Worm (Caenorhabditis elegans) whole organism, late embryonic: ENCODE data around the gene nhr-134.

Experiments used
- C38D4.7 ChIP-seq: fragments of 200-800 bp; sonication (Bioruptor generic); optimal IDR thresholded peaks from 2 replicates; lab custom pipeline; 2018; ENCODE audit warnings: mild to moderate bottlenecking, missing genetic modification characterization, moderate library complexity, missing compliant biosample characterization
- F13H6.1 ChIP-seq: sonication (generic microtip); optimal IDR thresholded peaks from 2 replicates; lab custom pipeline; 2016; ENCODE audit warnings: missing genetic modification characterization, missing compliant biosample characterization
- Y22D7AL.16 ChIP-seq: sonication (generic microtip); optimal IDR thresholded peaks from 2 replicates; lab custom pipeline; 2016; ENCODE audit warnings: missing genetic modification characterization, missing compliant biosample characterization
- ahr-1 ChIP-seq: sonication (generic microtip); optimal IDR thresholded peaks from 2 replicates; lab custom pipeline; 2016; ENCODE audit warnings: missing genetic modification characterization, missing compliant biosample characterization
- ceh-19 ChIP-seq: fragments of 200-800 bp; sonication (Bioruptor generic); optimal IDR thresholded peaks from 2 replicates; lab custom pipeline; 2018; ENCODE audit warnings: mild to moderate bottlenecking, missing genetic modification characterization, missing compliant biosample characterization
- ceh-2 ChIP-seq: sonication (generic microtip); optimal IDR thresholded peaks from 2 replicates; lab custom pipeline; 2016; ENCODE audit warnings: missing genotype, missing genetic modification characterization, missing compliant biosample characterization
- ceh-22 ChIP-seq: sonication (generic microtip); optimal IDR thresholded peaks from 2 replicates; lab custom pipeline; 2017; ENCODE audit warnings: missing biosample characterization, missing genetic modification characterization
- ceh-24 ChIP-seq: sonication (generic microtip); optimal IDR thresholded peaks from 2 replicates; lab custom pipeline; 2016; ENCODE audit warnings: mild to moderate bottlenecking, missing genetic modification characterization, missing compliant biosample characterization
- ceh-31 ChIP-seq: sonication (generic microtip); optimal IDR thresholded peaks from 2 replicates; lab custom pipeline; 2016; ENCODE audit warnings: missing genetic modification characterization, missing compliant biosample characterization
- ceh-48 ChIP-seq: sonication (generic microtip); optimal IDR thresholded peaks from 2 replicates; lab custom pipeline; 2016; ENCODE audit warnings: missing genetic modification characterization, inconsistent platforms, missing compliant biosample characterization
- ceh-9 ChIP-seq: sonication (generic microtip); optimal IDR thresholded peaks from 2 replicates; lab custom pipeline; 2016; ENCODE audit warnings: mild to moderate bottlenecking, missing genetic modification characterization, inconsistent platforms, missing compliant biosample characterization
- che-1 ChIP-seq: sonication (generic microtip); optimal IDR thresholded peaks from 2 replicates; lab custom pipeline; 2016; ENCODE audit warnings: mild to moderate bottlenecking, missing genetic modification characterization, missing compliant biosample characterization
- dmd-4 ChIP-seq: sonication (generic microtip); optimal IDR thresholded peaks from 2 replicates; lab custom pipeline; 2016; ENCODE audit warnings: borderline replicate concordance, missing genetic modification characterization, missing compliant biosample characterization
- elt-2 ChIP-seq: sonication (generic microtip); optimal IDR thresholded peaks from 2 replicates; lab custom pipeline; 2016; ENCODE audit warnings: missing genetic modification reagents, missing genetic modification characterization, missing compliant biosample characterization
- ets-4 ChIP-seq: sonication (generic microtip); optimal IDR thresholded peaks from 2 replicates; lab custom pipeline; 2016; ENCODE audit warnings: missing genetic modification characterization, missing compliant biosample characterization
- eyg-1 ChIP-seq: sonication (generic microtip); optimal IDR thresholded peaks from 2 replicates; lab custom pipeline; 2016; ENCODE audit warnings: missing genotype, missing genetic modification characterization, missing compliant biosample characterization
- gmeb-2 ChIP-seq: sonication (generic microtip); optimal IDR thresholded peaks from 2 replicates; lab custom pipeline; 2016; ENCODE audit warnings: missing genetic modification characterization, inconsistent platforms, missing compliant biosample characterization
- hlh-13 ChIP-seq: fragments of 200-800 bp; sonication (Bioruptor generic); optimal IDR thresholded peaks from 2 replicates; lab custom pipeline; 2018; ENCODE audit warnings: mild to moderate bottlenecking, missing genetic modification characterization, missing compliant biosample characterization
- hlh-30 ChIP-seq: sonication (generic microtip); optimal IDR thresholded peaks from 2 replicates; lab custom pipeline; 2017; ENCODE audit warnings: antibody characterized with exemption, missing genetic modification characterization, missing compliant biosample characterization; ENCODE audit not compliant: insufficient read depth
- hlh-8 ChIP-seq: sonication (generic microtip); optimal IDR thresholded peaks from 2 replicates; lab custom pipeline; 2016; ENCODE audit warnings: missing genotype, missing genetic modification characterization, missing compliant biosample characterization
- lin-11 ChIP-seq: fragments of 200-800 bp; sonication (Bioruptor generic); optimal IDR thresholded peaks from 2 replicates; lab custom pipeline; 2018; ENCODE audit warnings: mild to moderate bottlenecking, missing genetic modification characterization, missing compliant biosample characterization
- mec-3 ChIP-seq: sonication (generic microtip); optimal IDR thresholded peaks from 2 replicates; lab custom pipeline; 2016; ENCODE audit warnings: borderline replicate concordance, missing genetic modification characterization, missing compliant biosample characterization
- nhr-11 ChIP-seq: fragments of 150-350 bp; optimal IDR thresholded peaks from 2 replicates; lab custom pipeline; 2014; ENCODE audit warnings: missing biosample characterization, missing genetic modification characterization
- odd-2 ChIP-seq: sonication (generic microtip); optimal IDR thresholded peaks from 2 replicates; lab custom pipeline; 2017; ENCODE audit warnings: antibody characterized with exemption, mild to moderate bottlenecking, missing genetic modification characterization, missing compliant biosample characterization
- pag-3 ChIP-seq: sonication (generic microtip); optimal IDR thresholded peaks from 2 replicates; lab custom pipeline; 2016; ENCODE audit warnings: missing compliant biosample characterization, missing genetic modification characterization, borderline replicate concordance
- pat-9 ChIP-seq: fragments of 200-800 bp; sonication (Bioruptor generic); optimal IDR thresholded peaks from 2 replicates; lab custom pipeline; 2018; ENCODE audit warnings: mild to moderate bottlenecking, missing genetic modification characterization, moderate library complexity, missing compliant biosample characterization
- pax-1 ChIP-seq: fragments of 150-350 bp; optimal IDR thresholded peaks from 2 replicates; lab custom pipeline; 2014; ENCODE audit warnings: missing biosample characterization, missing genetic modification characterization
- pha-4 ChIP-seq: fragments of 150-350 bp; optimal IDR thresholded peaks from 2 replicates; lab custom pipeline; 2018; ENCODE audit warnings: missing biosample characterization, missing genetic modification reagents, missing genetic modification characterization
- pqm-1 ChIP-seq: sonication (generic microtip); optimal IDR thresholded peaks from 2 replicates; lab custom pipeline; 2016; ENCODE audit warnings: missing genetic modification characterization, missing compliant biosample characterization
- ref-2 ChIP-seq: sonication (generic microtip); optimal IDR thresholded peaks from 2 replicates; lab custom pipeline; 2016; ENCODE audit warnings: missing genetic modification characterization, missing compliant biosample characterization
- rnt-1 ChIP-seq: sonication (generic microtip); optimal IDR thresholded peaks from 2 replicates; lab custom pipeline; 2016; ENCODE audit warnings: missing genetic modification characterization, missing compliant biosample characterization
- sdc-2 ChIP-seq: sonication (generic microtip); optimal IDR thresholded peaks from 2 replicates; lab custom pipeline; 2016; ENCODE audit warnings: missing genotype, missing genetic modification characterization, missing compliant biosample characterization
- sox-2 ChIP-seq: fragments of 200-800 bp; sonication (Bioruptor generic); IDR thresholded peaks from 2 replicates; pipeline ENCODE4 v1.3.6; 2022; ENCODE audit warnings: missing genetic modification reagents, missing genetic modification characterization, missing compliant biosample characterization
- tbx-2 ChIP-seq: sonication (generic microtip); optimal IDR thresholded peaks from 2 replicates; lab custom pipeline; 2016; ENCODE audit warnings: missing genetic modification characterization, missing compliant biosample characterization
- tbx-7 ChIP-seq: sonication (generic microtip); optimal IDR thresholded peaks from 2 replicates; lab custom pipeline; 2016; ENCODE audit warnings: missing genotype, missing genetic modification characterization, missing compliant biosample characterization
- ttx-3 ChIP-seq: sonication (generic microtip); optimal IDR thresholded peaks from 2 replicates; lab custom pipeline; 2016; ENCODE audit warnings: missing genetic modification reagents, missing genetic modification characterization, missing compliant biosample characterization
- unc-42 ChIP-seq: sonication (generic microtip); optimal IDR thresholded peaks from 2 replicates; lab custom pipeline; 2016; ENCODE audit warnings: missing genotype, missing genetic modification characterization, missing compliant biosample characterization
- unc-86 ChIP-seq: sonication (generic microtip); optimal IDR thresholded peaks from 2 replicates; lab custom pipeline; 2016; ENCODE audit warnings: missing genetic modification characterization, missing compliant biosample characterization
- ztf-16 ChIP-seq: sonication (generic microtip); optimal IDR thresholded peaks from 2 replicates; lab custom pipeline; 2017; ENCODE audit warnings: missing genetic modification characterization, missing compliant biosample characterization

The nhr-134 gene

ce11 chrV:2201240-2201639 lies 29.8 kb upstream of the nhr-134 start, which contains the start of gene cyp-32B1:
Gene cyp-32B1, minus strand, starts transcription at chrV:2201415.
- TF ChIP-seq F13H6.1: no peak
- TF ChIP-seq unc-42: no peak
- no peak for TF ChIP-seq odd-2 (tag; lab: Kevin White, UChicago)
- TF ChIP-seq ahr-1 (tag; lab: Kevin White, UChicago): no peak
- no peak for TF ChIP-seq hlh-8 (tag; lab: Kevin White, UChicago)
- TF ChIP-seq sdc-2 (tag; lab: Kevin White, UChicago): no peak
- TF ChIP-seq hlh-30: no peak
- no peak for TF ChIP-seq dmd-4 (tag; lab: Kevin White, UChicago)
- no peak for TF ChIP-seq che-1
- no peak for TF ChIP-seq pqm-1
- no peak for TF ChIP-seq ref-2 (tag; lab: Kevin White, UChicago)
- no peak for TF ChIP-seq pax-1 (tag; lab: Kevin White, UChicago)
- no peak for TF ChIP-seq nhr-11 (tag; lab: Kevin White, UChicago)
- TF ChIP-seq hlh-13 (GFP tag; lab: Kevin White, UChicago): no peak
- TF ChIP-seq C38D4.7 (GFP tag; lab: Kevin White, UChicago): no peak
- no peak for TF ChIP-seq pag-3 (tag; lab: Kevin White, UChicago)

ce11 chrV:2204080-2204479 lies 26.9 kb upstream of the nhr-134 start, which contains the start of gene cyp-33C12:
Gene cyp-33C12, minus strand, starts transcription at chrV:2204400.
- TF ChIP-seq pat-9 (tag; lab: Kevin White, UChicago) (no peak), ceh-48 (tag; lab: Kevin White, UChicago) (no peak), ceh-31 (tag; lab: Kevin White, UChicago) (no peak), ztf-16 (tag; lab: Kevin White, UChicago) (no peak), mec-3 (tag; lab: Kevin White, UChicago) (no peak), ahr-1 (tag; lab: Kevin White, UChicago) (no peak), che-1 (no peak), ceh-19 (GFP tag; lab: Kevin White, UChicago) (no peak), unc-42 (no peak), hlh-30 (no peak), ceh-9 (tag; lab: Kevin White, UChicago) (no peak), ets-4 (tag; lab: Kevin White, UChicago) (no peak), hlh-8 (tag; lab: Kevin White, UChicago) (no peak), pax-1 (tag; lab: Kevin White, UChicago) (no peak), eyg-1 (tag; lab: Kevin White, UChicago) (no peak), ceh-22 (tag; lab: Kevin White, UChicago) (no peak), ttx-3 (tag; lab: Kevin White, UChicago) (no peak), gmeb-2 (tag; lab: Kevin White, UChicago) (no peak), unc-86 (tag; lab: Kevin White, UChicago) (no peak), pha-4 (tag; lab: Kevin White, UChicago) (no peak)

- TF ChIP-seq ceh-2 (no peak), tbx-7 (no peak), ceh-24 (tag; lab: Kevin White, UChicago) (no peak), nhr-11 (tag; lab: Kevin White, UChicago) (no peak), sox-2 (GFP tag; lab: Robert Waterston, UW) (no peak), ahr-1 (tag; lab: Kevin White, UChicago) (no peak), odd-2 (tag; lab: Kevin White, UChicago) (no peak), hlh-8 (tag; lab: Kevin White, UChicago) (no peak), rnt-1 (tag; lab: Kevin White, UChicago) (no peak), elt-2 (tag; lab: Kevin White, UChicago) (no peak), Y22D7AL.16 (tag; lab: Kevin White, UChicago) (no peak), lin-11 (no peak), tbx-2 (tag; lab: Kevin White, UChicago) (no peak), pqm-1 (no peak)
These were observed 24.8 kb upstream of the nhr-134 start, which contains the start of gene srt-40 for ce11 chrV:2206181-2206580. Gene srt-40, minus strand, starts transcription at chrV:2206281.
